Fruit fly (Drosophila melanogaster): ENCODE data around the gene CD98hc.

Gene CD98hc

dm6 chr3R:7999530-8000116, 21.4 kb upstream of the CD98hc start, which contains the start of gene PIG-H (continued):
- TF ChIP-seq tx (GFP tag; optimal IDR thresholded peaks at IDR 0.05) (no peak), kni (GFP tag; optimal IDR thresholded peaks at IDR 0.05) (no peak), Tbp (GFP tag; optimal IDR thresholded peaks at IDR 0.05) (no peak), psq (GFP tag; optimal IDR thresholded peaks at IDR 0.05) (no peak), CG4730 (GFP tag; IDR thresholded peaks at IDR 0.05) (no peak), Ptx1 (GFP tag; IDR thresholded peaks at IDR 0.05) (no peak), pfk (GFP tag; optimal IDR thresholded peaks at IDR 0.05) (no peak), fd3F (GFP tag; optimal IDR thresholded peaks at IDR 0.05) (no peak), sug (tag; optimal IDR thresholded peaks at IDR 0.05) (peak; percentile 17), MBD-R2 (GFP tag; IDR thresholded peaks at IDR 0.05) (peak; percentile 56; the same call in 1 of the 2 replicates), gem (tag; optimal IDR thresholded peaks at IDR 0.05) (peak; percentile 53), CG7786 (GFP tag; optimal IDR thresholded peaks at IDR 0.05) (no peak), gfzf (GFP tag; optimal IDR thresholded peaks at IDR 0.05) (peak; percentile 73), esg (GFP tag; conservative IDR thresholded peaks at IDR 0.05) (no peak), pb (GFP tag; optimal IDR thresholded peaks at IDR 0.05) (no peak), CG14860 (GFP tag; IDR thresholded peaks at IDR 0.05; ENCODE audit: partially characterized antibody) (no peak), CG2678 (tag; optimal IDR thresholded peaks at IDR 0.05) (peak; percentile 14), ab (GFP tag; optimal IDR thresholded peaks at IDR 0.05) (no peak), CG10267 (tag; optimal IDR thresholded peaks at IDR 0.05) (peak; percentile 19), ara (GFP tag; IDR thresholded peaks at IDR 0.05) (no peak), CG7963 (GFP tag; IDR thresholded peaks at IDR 0.05; ENCODE audit: partially characterized antibody) (no peak), CG17359 (tag; optimal IDR thresholded peaks at IDR 0.05) (no peak), stwl (tag; optimal IDR thresholded peaks at IDR 0.05) (peak; percentile 28), slou (GFP tag; optimal IDR thresholded peaks at IDR 0.05) (no peak), CG15514 (GFP tag; optimal IDR thresholded peaks at IDR 0.05) (peak; percentile 5), CG2116 (GFP tag; optimal IDR thresholded peaks at IDR 0.05) (peak; percentile 24), sima (GFP tag; optimal IDR thresholded peaks at IDR 0.05) (no peak), Side (GFP tag; optimal IDR thresholded peaks at IDR 0.05) (no peak), Ada2b (GFP tag; IDR thresholded peaks at IDR 0.05) (no peak), seq (GFP tag; IDR thresholded peaks at IDR 0.05) (no peak), gce (GFP tag; IDR thresholded peaks at IDR 0.05) (no peak), Fer3 (tag; optimal IDR thresholded peaks at IDR 0.05) (no peak), ranshi (GFP tag; IDR thresholded peaks at IDR 0.05) (no peak), ftz-f1 (GFP tag; optimal IDR thresholded peaks at IDR 0.05) (no peak), CG6175 (GFP tag; IDR thresholded peaks at IDR 0.05) (no peak)

- TF ChIP-seq Med (GFP tag) (peak; percentile 27), Deaf1 (tag; optimal IDR thresholded peaks at IDR 0.05) (peak; percentile 20), h (optimal IDR thresholded peaks at IDR 0.05) (no peak), CG3838 (GFP tag; optimal IDR thresholded peaks at IDR 0.05) (no peak), CG12769 (tag; optimal IDR thresholded peaks at IDR 0.05) (peak; percentile 57), CG13894 (tag; optimal IDR thresholded peaks at IDR 0.05) (peak; percentile 69), CG1832 (GFP tag; optimal IDR thresholded peaks at IDR 0.05) (no peak), usp (GFP tag; optimal IDR thresholded peaks at IDR 0.05) (no peak), klu (GFP tag; IDR thresholded peaks at IDR 0.05) (no peak), CG11456 (GFP tag; IDR thresholded peaks at IDR 0.05) (no peak), CG17186 (GFP tag; optimal IDR thresholded peaks at IDR 0.05) (no peak), MTF-1 (GFP tag; optimal IDR thresholded peaks at IDR 0.05; ENCODE audit: borderline replicate concordance) (no peak), pros (GFP tag; optimal IDR thresholded peaks at IDR 0.05) (peak; percentile 57), CG8089 (GFP tag; optimal IDR thresholded peaks at IDR 0.05) (no peak)
Observed at dm6 chr3R:7998778-7999177, 20.6 kb upstream of the CD98hc start.
